Fruit fly (Drosophila melanogaster) whole organism, embryonic: ENCODE measurements around the gene CG9205.

Source experiments
- Atf-2 ChIP-seq: fragments of 200-800 bp; sonication (Bioruptor generic); optimal IDR thresholded peaks from 2 replicates; lab custom pipeline; 2016; ENCODE audit warnings: missing biosample characterization, missing genetic modification characterization
- CG10654 ChIP-seq: fragments of 200-800 bp; sonication (Bioruptor generic); optimal IDR thresholded peaks from 2 replicates; lab custom pipeline; 2016; ENCODE audit warnings: missing biosample characterization, missing genetic modification characterization
- CG11456 ChIP-seq: fragments of 200-800 bp; sonication (Bioruptor generic); IDR thresholded peaks from 3 replicates; pipeline ENCODE4 v1.3.6; 2022; ENCODE audit warnings: missing biosample characterization, missing genetic modification characterization
- CG11504 ChIP-seq: fragments of 200-800 bp; sonication (Bioruptor generic); optimal IDR thresholded peaks from 3 replicates; lab custom pipeline; 2019; ENCODE audit warnings: missing biosample characterization, mild to moderate bottlenecking, missing genetic modification characterization, moderate library complexity
- CG13296 ChIP-seq: fragments of 200-800 bp; sonication (Bioruptor generic); optimal IDR thresholded peaks from 3 replicates; lab custom pipeline; 2018; ENCODE audit warnings: missing biosample characterization, mild to moderate bottlenecking, missing genetic modification characterization
- CG13424 ChIP-seq: fragments of 200-800 bp; sonication (Bioruptor generic); optimal IDR thresholded peaks from 2 replicates; lab custom pipeline; 2019; ENCODE audit warnings: missing biosample characterization, mild to moderate bottlenecking, missing genetic modification characterization, moderate library complexity
- CG17359 ChIP-seq: fragments of 200-800 bp; sonication (Bioruptor generic); optimal IDR thresholded peaks from 3 replicates; lab custom pipeline; 2018; ENCODE audit warnings: missing biosample characterization, mild to moderate bottlenecking, missing genetic modification characterization, moderate library complexity
- CG18619 ChIP-seq: fragments of 200-800 bp; sonication (Bioruptor generic); optimal IDR thresholded peaks from 3 replicates; lab custom pipeline; 2017; ENCODE audit warnings: missing biosample characterization, mild to moderate bottlenecking, missing genetic modification characterization
- CG2678 ChIP-seq: fragments of 200-800 bp; sonication (Bioruptor generic); optimal IDR thresholded peaks from 3 replicates; lab custom pipeline; 2019; ENCODE audit warnings: missing biosample characterization, mild to moderate bottlenecking, missing genetic modification characterization, moderate library complexity
- CG31441 ChIP-seq: fragments of 200-800 bp; sonication (Bioruptor generic); IDR thresholded peaks from 2 replicates; pipeline ENCODE4 v1.3.6; 2022; ENCODE audit warnings: missing biosample characterization, missing genetic modification characterization
- CG32532 ChIP-seq: fragments of 200-800 bp; sonication (Bioruptor generic); IDR thresholded peaks from 2 replicates; pipeline ENCODE4 v1.3.6; 2022; ENCODE audit warnings: missing biosample characterization, missing genetic modification characterization
- CG42726 ChIP-seq: fragments of 200-800 bp; sonication (Bioruptor generic); IDR thresholded peaks from 2 replicates; pipeline ENCODE4 v1.3.6; 2022; ENCODE audit warnings: missing biosample characterization, missing genetic modification characterization; ENCODE audit not compliant: partially characterized antibody
- CG4424 ChIP-seq: fragments of 200-800 bp; sonication (Bioruptor generic); optimal IDR thresholded peaks from 3 replicates; lab custom pipeline; 2016; ENCODE audit warnings: missing biosample characterization, missing genetic modification characterization
- CG4820 ChIP-seq: fragments of 200-800 bp; sonication (Bioruptor generic); optimal IDR thresholded peaks from 3 replicates; lab custom pipeline; 2016; ENCODE audit warnings: missing biosample characterization, missing genetic modification characterization
- CG7556 ChIP-seq: fragments of 200-800 bp; sonication (Bioruptor generic); optimal IDR thresholded peaks from 2 replicates; lab custom pipeline; 2017; ENCODE audit warnings: missing biosample characterization, mild to moderate bottlenecking, missing genetic modification characterization
- CG8924 ChIP-seq: fragments of 200-800 bp; optimal IDR thresholded peaks from 3 replicates; lab custom pipeline; 2019; ENCODE audit warnings: missing biosample characterization, mild to moderate bottlenecking, missing genetic modification characterization, moderate library complexity
- CG9215 ChIP-seq: fragments of 200-800 bp; sonication (Bioruptor generic); IDR thresholded peaks from 2 replicates; pipeline ENCODE4 v1.3.6; 2022; ENCODE audit warnings: missing biosample characterization, missing genetic modification characterization
- CG9609 ChIP-seq: fragments of 200-800 bp; sonication (Bioruptor generic); optimal IDR thresholded peaks from 3 replicates; lab custom pipeline; 2016; ENCODE audit warnings: missing biosample characterization, missing genetic modification characterization
- CG9727 ChIP-seq: fragments of 200-800 bp; sonication (Bioruptor generic); optimal IDR thresholded peaks from 3 replicates; lab custom pipeline; 2017; ENCODE audit warnings: missing biosample characterization, mild to moderate bottlenecking, missing genetic modification characterization
- CG9932 ChIP-seq: fragments of 200-800 bp; sonication (Bioruptor generic); IDR thresholded peaks from 2 replicates; pipeline ENCODE4 v1.3.6; 2022; ENCODE audit warnings: missing biosample characterization, missing genetic modification characterization
- D19B ChIP-seq: fragments of 200-800 bp; sonication (Bioruptor generic); optimal IDR thresholded peaks from 2 replicates; lab custom pipeline; 2017; ENCODE audit warnings: missing biosample characterization, mild to moderate bottlenecking, missing genetic modification characterization
- Deaf1 ChIP-seq: fragments of 200-800 bp; optimal IDR thresholded peaks from 3 replicates; lab custom pipeline; 2019; ENCODE audit warnings: missing biosample characterization, mild to moderate bottlenecking, missing genetic modification characterization, moderate library complexity
- Dp ChIP-seq: fragments of 200-800 bp; sonication (Bioruptor generic); optimal IDR thresholded peaks from 2 replicates; lab custom pipeline; 2018; ENCODE audit warnings: missing biosample characterization, mild to moderate bottlenecking, missing genetic modification characterization, moderate library complexity
- Ets65A ChIP-seq: fragments of 200-800 bp; sonication (Bioruptor generic); peaks from one replicate; lab custom pipeline; 2016; ENCODE audit warnings: missing biosample characterization, missing genetic modification characterization
- Fer1 ChIP-seq: fragments of 200-800 bp; sonication (Bioruptor generic); optimal IDR thresholded peaks from 2 replicates; lab custom pipeline; 2017; ENCODE audit warnings: missing biosample characterization, mild to moderate bottlenecking, missing genetic modification characterization
- Hmx ChIP-seq: fragments of 200-800 bp; sonication (Bioruptor generic); optimal IDR thresholded peaks from 2 replicates; lab custom pipeline; 2016; ENCODE audit warnings: missing biosample characterization, missing genetic modification characterization
- MTF-1 ChIP-seq: fragments of 200-800 bp; sonication (Bioruptor generic); optimal IDR thresholded peaks from 2 replicates; lab custom pipeline; 2018; ENCODE audit warnings: missing biosample characterization, mild to moderate bottlenecking, missing genetic modification characterization, borderline replicate concordance
- Meics ChIP-seq: fragments of 200-800 bp; sonication (Bioruptor generic); optimal IDR thresholded peaks from 2 replicates; lab custom pipeline; 2017; ENCODE audit warnings: missing biosample characterization, mild to moderate bottlenecking, missing genetic modification characterization
- NfI ChIP-seq: fragments of 200-800 bp; sonication (Bioruptor generic); optimal IDR thresholded peaks from 3 replicates; lab custom pipeline; 2018; ENCODE audit warnings: missing biosample characterization, mild to moderate bottlenecking, missing genetic modification characterization, moderate library complexity
- PHDP ChIP-seq: fragments of 200-800 bp; sonication (Bioruptor generic); optimal IDR thresholded peaks from 3 replicates; lab custom pipeline; 2018; ENCODE audit warnings: missing biosample characterization, mild to moderate bottlenecking, missing genetic modification characterization, moderate library complexity
- Ptx1 ChIP-seq: fragments of 200-800 bp; sonication (Bioruptor generic); IDR thresholded peaks from 2 replicates; pipeline ENCODE4 v1.3.6; 2022; ENCODE audit warnings: missing biosample characterization, missing genetic modification characterization
- Rfx ChIP-seq: fragments of 200-800 bp; sonication (Bioruptor generic); IDR thresholded peaks from 2 replicates; pipeline ENCODE4 v1.3.6; 2022; ENCODE audit warnings: missing biosample characterization, missing genetic modification characterization
- ato ChIP-seq: fragments of 200-800 bp; sonication (Bioruptor generic); IDR thresholded peaks from 2 replicates; pipeline ENCODE4 v1.3.6; 2022; ENCODE audit warnings: missing biosample characterization, missing genetic modification characterization; ENCODE audit not compliant: partially characterized antibody
- cg ChIP-seq: fragments of 200-800 bp; sonication (Bioruptor generic); optimal IDR thresholded peaks from 3 replicates; lab custom pipeline; 2019; ENCODE audit warnings: missing biosample characterization, mild to moderate bottlenecking, missing genetic modification characterization, moderate library complexity
- dmrt99B ChIP-seq: fragments of 200-800 bp; sonication (Bioruptor generic); optimal IDR thresholded peaks from 2 replicates; lab custom pipeline; 2018; ENCODE audit warnings: missing biosample characterization, mild to moderate bottlenecking, missing genetic modification characterization, moderate library complexity
- gem ChIP-seq: fragments of 200-800 bp; sonication (Bioruptor generic); optimal IDR thresholded peaks from 2 replicates; lab custom pipeline; 2019; ENCODE audit warnings: missing biosample characterization, mild to moderate bottlenecking, missing genetic modification characterization, moderate library complexity
- h ChIP-seq: fragments of >200 bp; optimal IDR thresholded peaks from 2 replicates; lab custom pipeline; 2017
- hbn ChIP-seq: fragments of 200-800 bp; sonication (Bioruptor generic); IDR thresholded peaks from 2 replicates; pipeline ENCODE4 v1.3.6; 2022; ENCODE audit warnings: missing biosample characterization, missing genetic modification characterization; ENCODE audit not compliant: partially characterized antibody
- lab ChIP-seq: fragments of 200-800 bp; sonication (Bioruptor generic); optimal IDR thresholded peaks from 3 replicates; lab custom pipeline; 2017; ENCODE audit warnings: missing biosample characterization, missing genetic modification characterization, mild to moderate bottlenecking, moderate library complexity, missing genetic modification reagents
- lbe ChIP-seq: fragments of 200-800 bp; sonication (Bioruptor generic); optimal IDR thresholded peaks from 2 replicates; lab custom pipeline; 2016; ENCODE audit warnings: missing biosample characterization, mild to moderate bottlenecking, missing genetic modification characterization
- lola ChIP-seq, 3 experiments: fragments of >200 bp in 2 of 3; fragments of 200-800 bp in 1 of 3; sonication (Bioruptor generic) in 1 of 3; optimal IDR thresholded peaks; 2 replicates each; lab custom pipeline; 2017 to 2019; ENCODE audit warnings: missing biosample characterization in 3 of 3, missing genetic modification characterization in 3 of 3, mild to moderate bottlenecking in 1 of 3, moderate library complexity in 1 of 3
- odd ChIP-seq: fragments of 200-800 bp; sonication (Bioruptor generic); optimal IDR thresholded peaks from 2 replicates; lab custom pipeline; 2017; ENCODE audit warnings: missing biosample characterization, mild to moderate bottlenecking, missing genetic modification characterization
- phol ChIP-seq: fragments of 200-800 bp; sonication (Bioruptor generic); optimal IDR thresholded peaks from 3 replicates; lab custom pipeline; 2018; ENCODE audit warnings: missing biosample characterization, mild to moderate bottlenecking, missing genetic modification characterization, moderate library complexity
- psq ChIP-seq: fragments of 200-800 bp; sonication (Bioruptor generic); optimal IDR thresholded peaks from 2 replicates; lab custom pipeline; 2017; ENCODE audit warnings: missing biosample characterization, missing genetic modification characterization
- slbo ChIP-seq: fragments of 200-800 bp; sonication (Bioruptor generic); IDR thresholded peaks from 2 replicates; pipeline ENCODE4 v1.3.6; 2022; ENCODE audit warnings: missing biosample characterization, missing genetic modification characterization
- sqz ChIP-seq: fragments of 200-800 bp; sonication (Bioruptor generic); optimal IDR thresholded peaks from 3 replicates; lab custom pipeline; 2018; ENCODE audit warnings: missing biosample characterization, mild to moderate bottlenecking, missing genetic modification characterization
- ssp ChIP-seq: fragments of 200-800 bp; sonication (Bioruptor generic); IDR thresholded peaks from 2 replicates; pipeline ENCODE4 v1.3.6; 2022; ENCODE audit warnings: missing biosample characterization, missing genetic modification characterization
- tin ChIP-seq: fragments of 200-800 bp; sonication (Bioruptor generic); optimal IDR thresholded peaks from 3 replicates; lab custom pipeline; 2016; ENCODE audit warnings: missing biosample characterization, missing genetic modification characterization
- tna ChIP-seq: fragments of 200-800 bp; sonication (Bioruptor generic); IDR thresholded peaks from 2 replicates; pipeline ENCODE4 v1.3.6; 2022; ENCODE audit warnings: missing biosample characterization, missing genetic modification characterization; ENCODE audit not compliant: partially characterized antibody
- vvl ChIP-seq: fragments of 200-800 bp; sonication (Bioruptor generic); IDR thresholded peaks from 2 replicates; pipeline ENCODE4 v1.3.6; 2022; ENCODE audit warnings: missing biosample characterization, missing genetic modification characterization

Gene CG9205

dm6 chr3L:1010969-1011368 lies 23.5 kb upstream of the CG9205 start (continued):
- peak; percentile 33 for TF ChIP-seq CG7556 (GFP tag; lab: Kevin White, UChicago)
- peak; percentile 10 for TF ChIP-seq CG13424
- TF ChIP-seq sqz: no peak
- no peak for TF ChIP-seq MTF-1 (GFP tag; lab: Kevin White, UChicago)
- TF ChIP-seq Deaf1: no peak
- no peak for TF ChIP-seq NfI (GFP tag; lab: Kevin White, UChicago)
- TF ChIP-seq Fer1 (GFP tag; lab: Kevin White, UChicago): peak; percentile 23
- peak; percentile 60 for TF ChIP-seq lab (GFP tag; lab: Kevin White, UChicago)
- no peak for TF ChIP-seq CG9727 (GFP tag; lab: Kevin White, UChicago)
- peak; percentile 15; the same call in 1 of the 2 replicates for TF ChIP-seq vvl (GFP tag; lab: Robert Waterston, UW)
- no peak for TF ChIP-seq CG4820 (GFP tag; lab: Kevin White, UChicago)
- TF ChIP-seq Dp: no peak
- no peak for TF ChIP-seq Atf-2
- no peak for TF ChIP-seq CG9215 (GFP tag; lab: Robert Waterston, UW)
- no peak for TF ChIP-seq CG4424 (GFP tag; lab: Kevin White, UChicago)
- TF ChIP-seq CG11456 (GFP tag; lab: Robert Waterston, UW): 0 out of 3 replicates have a peak, but pooled peaks have one; percentile 9
- TF ChIP-seq CG11504 (tag; lab: Kevin White, UChicago): peak; percentile 40
- TF ChIP-seq Meics (GFP tag; lab: Kevin White, UChicago): peak; percentile 41
- TF ChIP-seq gem (tag; lab: Kevin White, UChicago): peak; percentile 45
- TF ChIP-seq tna: no peak
- TF ChIP-seq odd (GFP tag; lab: Kevin White, UChicago): no peak
- no peak for TF ChIP-seq ato (GFP tag; lab: Robert Waterston, UW)
- TF ChIP-seq Ptx1 (GFP tag; lab: Robert Waterston, UW): peak; percentile 36; the same call in 1 of the 2 replicates
- peak; percentile 1 for TF ChIP-seq Ets65A (GFP tag; lab: Kevin White, UChicago)
- TF ChIP-seq CG9609 (GFP tag; lab: Kevin White, UChicago): no peak
- TF ChIP-seq CG32532 (GFP tag; lab: Robert Waterston, UW): peak; percentile 22; the same call in 1 of the 2 replicates
- TF ChIP-seq lola (GFP tag; optimal IDR thresholded peaks at IDR 0.05; lab: Kevin White, UChicago): no peak
- TF ChIP-seq lbe (GFP tag; lab: Kevin White, UChicago): no peak
- no peak for TF ChIP-seq CG8924
- TF ChIP-seq hbn: no peak
- peak; percentile 40; the same call in 1 of the 2 replicates for TF ChIP-seq Rfx (GFP tag; lab: Robert Waterston, UW)
- peak; percentile 13 for TF ChIP-seq CG17359 (tag; lab: Kevin White, UChicago)
- peak; percentile 37 for TF ChIP-seq cg (GFP tag; lab: Kevin White, UChicago)
- TF ChIP-seq CG18619 (GFP tag; lab: Kevin White, UChicago): peak; percentile 7
- TF ChIP-seq CG2678: peak; percentile 54
- TF ChIP-seq ssp (GFP tag; lab: Robert Waterston, UW): 0 out of 2 replicates have a peak, but pooled peaks have one; percentile 27
- TF ChIP-seq CG13296: peak; percentile 1
- TF ChIP-seq CG10654 (GFP tag; lab: Kevin White, UChicago): no peak
- TF ChIP-seq slbo: peak; percentile 49
- 0 out of 2 replicates have a peak, but pooled peaks have one; percentile 24 for TF ChIP-seq CG31441
- no peak for TF ChIP-seq tin (GFP tag; lab: Kevin White, UChicago)
- no peak for TF ChIP-seq CG42726
- no peak for TF ChIP-seq phol (tag; lab: Kevin White, UChicago)
- TF ChIP-seq Hmx (GFP tag; lab: Kevin White, UChicago): no peak
- TF ChIP-seq CG9932 (GFP tag; lab: Robert Waterston, UW): peak; percentile 44; the same call in 1 of the 2 replicates
- TF ChIP-seq D19B (GFP tag; lab: Kevin White, UChicago): no peak
- peak; percentile 34 for TF ChIP-seq dmrt99B (tag; lab: Kevin White, UChicago)
- TF ChIP-seq h: no peak
- no peak for TF ChIP-seq psq (GFP tag; lab: Kevin White, UChicago)
- TF ChIP-seq PHDP (tag; lab: Kevin White, UChicago): peak; percentile 8
